Worm (Caenorhabditis elegans) whole organism, L1 larva: ENCODE data around the gene B0198.3.

Experiments
- ama-1 ChIP-seq: fragments of 150-350 bp; optimal IDR thresholded peaks from 2 replicates; lab custom pipeline; 2014
- nhr-11 ChIP-seq: fragments of 150-350 bp; optimal IDR thresholded peaks from 2 replicates; lab custom pipeline; 2014; ENCODE audit warnings: missing biosample characterization, missing genetic modification characterization
- nhr-90 ChIP-seq: sonication (generic microtip); optimal IDR thresholded peaks from 2 replicates; lab custom pipeline; 2016; ENCODE audit warnings: mild to moderate bottlenecking, missing genetic modification characterization, missing compliant biosample characterization; ENCODE audit not compliant: poor library complexity
- snu-23 ChIP-seq: sonication (generic microtip); optimal IDR thresholded peaks from 2 replicates; lab custom pipeline; 2016; ENCODE audit warnings: missing genetic modification characterization, missing compliant biosample characterization
- tlp-1 ChIP-seq: fragments of 150-350 bp; optimal IDR thresholded peaks from 2 replicates; lab custom pipeline; 2014; ENCODE audit warnings: missing biosample characterization, missing genetic modification characterization
- unc-30 ChIP-seq: sonication (generic microtip); optimal IDR thresholded peaks from 2 replicates; lab custom pipeline; 2017; ENCODE audit warnings: missing biosample characterization, missing genetic modification characterization
- unc-86 ChIP-seq: sonication (generic microtip); optimal IDR thresholded peaks from 2 replicates; lab custom pipeline; 2016; ENCODE audit warnings: missing genetic modification characterization, missing compliant biosample characterization

ce11 chrX:12001600-12001999 is 55.3 kb downstream of the B0198.3 start:
- TF ChIP-seq nhr-11 (tag; lab: Kevin White, UChicago), result no peak
- no peak for TF ChIP-seq ama-1 (lab: Kevin White, UChicago)
- peak; percentile 23 for TF ChIP-seq nhr-90 (tag; lab: Kevin White, UChicago)
- TF ChIP-seq tlp-1 (tag; lab: Kevin White, UChicago), result no peak
- no peak for TF ChIP-seq snu-23 (GFP tag; lab: Kevin White, UChicago)
- no peak for TF ChIP-seq unc-30 (tag; lab: Kevin White, UChicago)
- TF ChIP-seq unc-86 (tag; lab: Kevin White, UChicago), result no peak
